Fruit fly (Drosophila melanogaster): ENCODE results near the gene RhoGAP68F.

DNA sequence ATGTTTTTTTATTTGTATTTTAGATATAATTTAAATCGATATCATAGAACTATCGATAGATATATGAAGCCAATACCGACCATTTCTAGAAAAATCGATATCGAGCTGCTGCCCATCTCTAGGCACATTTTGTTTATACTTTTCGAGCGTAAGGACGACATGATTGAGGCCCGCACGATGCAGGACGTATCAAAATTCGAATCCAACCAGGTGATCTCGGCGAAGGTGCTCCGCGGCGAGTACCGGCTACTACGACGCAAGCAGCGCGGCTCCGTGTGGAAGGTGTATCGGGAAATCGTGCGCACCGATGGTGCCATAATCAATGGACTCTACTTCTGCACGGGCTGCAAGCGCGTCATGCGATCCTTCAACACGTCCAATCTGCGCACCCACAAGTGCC lies 20.5 kb upstream of the RhoGAP68F start, which contains the start of gene ssp:
- TF ChIP-seq CG32121 (GFP tag; IDR thresholded peaks at IDR 0.05) (no peak), CG9948 (tag; optimal IDR thresholded peaks at IDR 0.05) (no peak), fd96Ca (GFP tag; IDR thresholded peaks at IDR 0.05) (no peak), CG8301 (tag; optimal IDR thresholded peaks at IDR 0.05) (no peak), CG12605 (GFP tag; IDR thresholded peaks at IDR 0.05) (no peak), EcR (GFP tag; optimal IDR thresholded peaks at IDR 0.05) (no peak), D1 (tag; optimal IDR thresholded peaks at IDR 0.05) (no peak), CG13204 (GFP tag; optimal IDR thresholded peaks at IDR 0.05) (no peak), Pif1A (GFP tag; optimal IDR thresholded peaks at IDR 0.05) (no peak)
